Fruit fly (Drosophila melanogaster) whole organism, pupa: ENCODE data around the gene CG16779.

Experiments
- CG10348 ChIP-seq: fragments of 200-800 bp; sonication (Bioruptor generic); IDR thresholded peaks from 2 replicates; pipeline ENCODE4 v1.3.6; 2022; ENCODE audit warnings: missing biosample characterization, missing genetic modification characterization
- CG12605 ChIP-seq: fragments of 200-800 bp; sonication (Bioruptor generic); IDR thresholded peaks from 2 replicates; pipeline ENCODE4 v1.3.6; 2022; ENCODE audit warnings: missing biosample characterization, missing genetic modification characterization
- CG13204 ChIP-seq: fragments of 200-800 bp; sonication (Bioruptor generic); optimal IDR thresholded peaks from 2 replicates; lab custom pipeline; 2018; ENCODE audit warnings: missing biosample characterization, mild to moderate bottlenecking, missing genetic modification characterization, moderate library complexity
- CG14655 ChIP-seq: fragments of 200-800 bp; sonication (Bioruptor generic); optimal IDR thresholded peaks from 3 replicates; lab custom pipeline; 2017; ENCODE audit warnings: mild to moderate bottlenecking, missing biosample characterization, missing genetic modification reagents, missing genetic modification characterization
- CG15710 ChIP-seq: fragments of 200-800 bp; sonication (Bioruptor generic); optimal IDR thresholded peaks from 2 replicates; lab custom pipeline; 2018; ENCODE audit warnings: missing biosample characterization, mild to moderate bottlenecking, missing genetic modification characterization, moderate library complexity
- CG17806 ChIP-seq: fragments of 200-800 bp; sonication (Bioruptor generic); optimal IDR thresholded peaks from 2 replicates; lab custom pipeline; 2018; ENCODE audit warnings: missing biosample characterization, mild to moderate bottlenecking, missing genetic modification characterization, moderate library complexity
- CG32121 ChIP-seq: fragments of 200-800 bp; sonication (Bioruptor generic); IDR thresholded peaks from 2 replicates; pipeline ENCODE4 v1.3.6; 2022; ENCODE audit warnings: missing biosample characterization, missing genetic modification characterization
- CG34367 ChIP-seq: fragments of 200-800 bp; sonication (Bioruptor generic); optimal IDR thresholded peaks from 2 replicates; lab custom pipeline; 2018; ENCODE audit warnings: missing biosample characterization, mild to moderate bottlenecking, missing genetic modification characterization
- CG4496 ChIP-seq: fragments of 200-800 bp; sonication (Bioruptor generic); IDR thresholded peaks from 3 replicates; pipeline ENCODE4 v1.3.6; 2022; ENCODE audit warnings: missing biosample characterization, missing genetic modification characterization
- CG8159 ChIP-seq: fragments of 200-800 bp; sonication (Bioruptor generic); optimal IDR thresholded peaks from 3 replicates; lab custom pipeline; 2018; ENCODE audit warnings: missing biosample characterization, mild to moderate bottlenecking, missing genetic modification characterization, moderate library complexity
- CG8301 ChIP-seq: fragments of 200-800 bp; sonication (Bioruptor generic); optimal IDR thresholded peaks from 2 replicates; lab custom pipeline; 2018; ENCODE audit warnings: missing biosample characterization, mild to moderate bottlenecking, missing genetic modification characterization
- CG9948 ChIP-seq: fragments of 200-800 bp; sonication (Bioruptor generic); optimal IDR thresholded peaks from 2 replicates; lab custom pipeline; 2018; ENCODE audit warnings: missing biosample characterization, mild to moderate bottlenecking, missing genetic modification characterization, moderate library complexity
- D1 ChIP-seq: fragments of 200-800 bp; sonication (Bioruptor generic); optimal IDR thresholded peaks from 2 replicates; lab custom pipeline; 2018; ENCODE audit warnings: missing biosample characterization, mild to moderate bottlenecking, missing genetic modification characterization, moderate library complexity
- EcR ChIP-seq: fragments of 200-800 bp; sonication (Bioruptor generic); optimal IDR thresholded peaks from 3 replicates; lab custom pipeline; 2019; ENCODE audit warnings: missing biosample characterization, missing genetic modification characterization, mild to moderate bottlenecking, moderate library complexity, missing genetic modification reagents
- Ets98B ChIP-seq: fragments of 200-800 bp; sonication (Bioruptor generic); IDR thresholded peaks from 2 replicates; pipeline ENCODE4 v1.3.6; 2022; ENCODE audit warnings: missing biosample characterization, missing genetic modification characterization
- Pif1A ChIP-seq: fragments of 200-800 bp; sonication (Bioruptor generic); optimal IDR thresholded peaks from 3 replicates; lab custom pipeline; 2016; ENCODE audit warnings: missing biosample characterization, missing genetic modification characterization
- Pif1B ChIP-seq: fragments of 200-800 bp; sonication (Bioruptor generic); optimal IDR thresholded peaks from 3 replicates; lab custom pipeline; 2016; ENCODE audit warnings: missing biosample characterization, missing genetic modification characterization
- Snoo ChIP-seq: fragments of 200-800 bp; sonication (Bioruptor generic); optimal IDR thresholded peaks from 3 replicates; lab custom pipeline; 2017; ENCODE audit warnings: missing biosample characterization, mild to moderate bottlenecking, missing genetic modification characterization, inconsistent platforms
- fd96Ca ChIP-seq: fragments of 200-800 bp; sonication (Bioruptor generic); IDR thresholded peaks from 3 replicates; pipeline ENCODE4 v1.3.6; 2022; ENCODE audit warnings: missing biosample characterization, missing genetic modification characterization
- gl ChIP-seq: fragments of 200-800 bp; sonication (Bioruptor generic); optimal IDR thresholded peaks from 2 replicates; lab custom pipeline; 2018; ENCODE audit warnings: missing biosample characterization, mild to moderate bottlenecking, missing genetic modification characterization
- rn ChIP-seq: fragments of 200-800 bp; sonication (Bioruptor generic); IDR thresholded peaks from 2 replicates; pipeline ENCODE4 v1.3.6; 2022; ENCODE audit warnings: missing biosample characterization, missing genetic modification characterization

CG16779 gene

DNA sequence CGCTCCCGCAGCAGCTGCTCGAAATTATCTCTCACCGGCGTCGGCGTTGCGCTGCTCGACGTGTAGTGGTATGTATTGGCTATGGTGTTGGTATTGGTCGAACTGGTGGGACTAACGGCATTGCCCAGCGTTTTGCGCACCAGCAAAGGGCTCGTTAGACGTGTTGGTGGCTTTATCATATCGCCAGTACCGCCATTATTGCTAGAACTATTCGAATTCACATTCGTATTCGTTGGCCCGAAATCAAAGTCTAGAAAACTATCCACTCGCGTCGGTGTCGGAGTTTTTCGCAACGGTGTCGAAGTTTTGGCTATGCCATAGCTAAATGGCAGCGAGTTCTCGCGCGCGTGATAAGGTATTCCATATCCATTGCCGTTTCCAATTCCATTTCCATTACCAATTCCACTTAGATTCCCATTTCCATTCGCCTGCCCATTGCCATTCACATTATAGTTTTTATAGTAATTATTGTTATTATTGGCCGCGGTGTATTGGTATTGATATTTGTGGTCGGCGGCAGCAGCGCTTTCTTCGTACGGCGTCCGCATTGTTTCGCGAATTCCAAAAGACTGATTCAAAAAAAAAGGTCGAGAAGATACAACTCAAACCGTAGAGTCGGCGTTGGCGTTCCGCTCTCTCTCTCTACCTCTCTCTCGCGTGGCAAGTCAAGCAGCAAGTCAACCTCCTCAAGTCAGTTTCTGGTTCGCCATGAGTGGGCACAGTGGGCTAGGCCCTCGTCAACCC, 39.1 kb upstream of the CG16779 start, which contains the start of gene by:
Gene by (minus strand): TSS at position 575 of the 744 bp plus-strand sequence.
- no peak for TF ChIP-seq gl

DNA sequence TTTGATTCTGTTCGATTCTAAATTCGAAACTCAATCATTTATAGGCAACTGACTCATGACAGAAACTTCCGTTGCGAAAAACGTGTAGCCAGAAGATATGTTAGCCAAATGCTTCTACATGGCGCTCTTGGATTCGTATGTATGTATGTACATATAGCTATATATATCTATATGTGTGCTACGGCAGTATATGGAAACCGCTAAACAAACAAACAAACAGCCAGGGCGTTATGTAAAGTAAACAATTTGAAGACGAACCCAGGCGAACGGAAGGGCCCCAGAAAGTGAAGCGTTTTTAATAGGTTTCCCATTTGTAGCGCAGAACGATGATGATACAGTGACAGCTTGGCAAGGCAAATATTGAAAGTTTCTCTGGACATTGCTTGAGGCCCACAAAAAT, 36.4 kb upstream of the CG16779 start:
- no peak for TF ChIP-seq CG4496 (GFP tag; lab: Robert Waterston, UW)
- TF ChIP-seq CG8301 (tag; lab: Kevin White, UChicago), result no peak
- TF ChIP-seq CG15710, result no peak
- TF ChIP-seq CG34367 (tag; lab: Kevin White, UChicago), result no peak
- TF ChIP-seq Pif1B (GFP tag; lab: Kevin White, UChicago), result no peak
- TF ChIP-seq Ets98B (GFP tag; lab: Robert Waterston, UW), result no peak
- no peak for TF ChIP-seq EcR
- no peak for TF ChIP-seq CG12605 (GFP tag; lab: Robert Waterston, UW)
- TF ChIP-seq CG14655, result no peak
- no peak for TF ChIP-seq CG10348 (GFP tag; lab: Robert Waterston, UW)
- TF ChIP-seq gl, result no peak
- no peak for TF ChIP-seq rn (GFP tag; lab: Robert Waterston, UW)
- TF ChIP-seq fd96Ca (GFP tag; lab: Robert Waterston, UW), result no peak
- TF ChIP-seq CG32121, result no peak
- no peak for TF ChIP-seq CG8159 (tag; lab: Kevin White, UChicago)
- TF ChIP-seq CG17806, result no peak
- TF ChIP-seq Snoo, result no peak
- TF ChIP-seq D1 (tag; lab: Kevin White, UChicago), result no peak
- TF ChIP-seq CG9948, result no peak

DNA sequence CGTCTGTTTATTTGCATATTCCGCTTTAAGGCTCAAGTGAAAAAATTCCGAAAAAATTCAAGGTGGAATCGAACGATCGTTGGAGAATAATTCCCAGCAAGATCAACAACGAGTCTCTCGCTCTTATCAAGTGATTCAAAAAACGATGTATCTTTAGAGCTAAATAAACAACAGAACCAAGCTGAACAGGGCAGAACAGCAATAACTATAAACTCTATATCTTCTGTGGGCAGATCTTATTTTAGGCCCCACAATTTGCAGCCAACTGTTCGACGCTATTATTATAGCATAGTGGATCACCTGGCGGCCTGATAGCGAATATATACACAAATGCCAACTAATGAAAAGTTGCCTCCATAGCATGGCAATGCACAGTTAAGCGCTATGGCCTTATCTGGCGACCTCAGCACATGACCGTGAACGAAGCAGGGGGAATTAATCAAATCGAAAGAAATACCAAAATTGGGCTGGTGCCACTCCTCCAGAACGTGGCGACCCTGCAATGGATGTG, 36.0 kb upstream of the CG16779 start:
- TF ChIP-seq CG10348 (GFP tag; lab: Robert Waterston, UW) (no peak), Snoo (no peak), D1 (tag; lab: Kevin White, UChicago) (no peak), CG32121 (no peak), CG8159 (tag; lab: Kevin White, UChicago) (no peak), Ets98B (GFP tag; lab: Robert Waterston, UW) (no peak), CG8301 (tag; lab: Kevin White, UChicago) (no peak), CG17806 (no peak), fd96Ca (GFP tag; lab: Robert Waterston, UW) (no peak), Pif1B (GFP tag; lab: Kevin White, UChicago) (no peak), CG12605 (GFP tag; lab: Robert Waterston, UW) (no peak), CG14655 (no peak)

DNA sequence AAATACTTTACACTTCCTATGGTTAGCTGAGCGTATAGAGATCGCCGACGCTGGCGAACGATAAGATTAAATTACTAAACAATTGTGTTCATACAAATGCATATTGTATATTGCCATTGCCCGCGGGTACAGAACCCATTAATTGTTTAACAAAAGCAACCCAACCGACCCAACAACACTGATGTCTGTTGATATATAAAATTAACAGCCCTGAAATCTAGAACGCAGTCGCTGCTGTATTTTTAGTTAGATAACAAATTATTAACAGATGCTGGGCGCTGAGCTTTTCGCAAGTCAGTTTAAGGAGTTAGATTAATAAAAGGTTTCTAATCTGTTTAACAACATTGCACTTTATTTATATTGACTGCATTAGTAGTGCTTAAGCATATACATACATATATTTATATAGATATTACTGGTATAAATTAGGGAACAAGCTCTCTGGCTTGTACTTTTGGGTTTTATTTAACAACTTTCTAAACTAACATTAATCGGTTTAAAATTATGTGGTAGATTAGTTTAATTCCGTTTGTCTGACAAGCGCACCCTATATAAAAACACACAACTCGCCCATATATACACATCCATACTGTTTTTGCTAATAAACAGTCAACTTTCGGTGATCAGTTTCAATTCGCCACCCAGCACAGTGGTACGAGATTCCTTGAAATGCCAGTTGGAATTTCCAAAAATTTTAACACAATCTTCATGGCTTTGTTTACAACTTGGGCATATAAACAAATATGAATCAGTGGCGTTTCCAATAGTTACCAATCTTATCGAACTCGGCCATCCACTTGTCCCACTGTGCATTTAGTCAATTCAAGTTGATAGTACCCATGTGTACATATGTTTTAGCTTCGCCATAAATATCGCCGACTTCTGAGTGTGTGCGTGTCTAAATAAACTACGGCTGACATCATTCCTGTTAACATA, 34.7 kb upstream of the CG16779 start:
- no peak for TF ChIP-seq Pif1B (GFP tag; lab: Kevin White, UChicago)
- TF ChIP-seq CG10348 (GFP tag; lab: Robert Waterston, UW), result peak; percentile 71
- peak; percentile 88 for TF ChIP-seq CG12605 (GFP tag; lab: Robert Waterston, UW)
- TF ChIP-seq D1 (tag; lab: Kevin White, UChicago), result no peak
- TF ChIP-seq Pif1A (GFP tag; lab: Kevin White, UChicago), result peak; percentile 91
- peak; percentile 97 for TF ChIP-seq fd96Ca (GFP tag; lab: Robert Waterston, UW)
- no peak for TF ChIP-seq EcR
- TF ChIP-seq Snoo, result peak; percentile 79
- no peak for TF ChIP-seq CG14655
- TF ChIP-seq CG9948, result peak; percentile 76
- peak; percentile 97 for TF ChIP-seq CG4496 (GFP tag; lab: Robert Waterston, UW)
- TF ChIP-seq gl, result peak; percentile 62
- peak; percentile 80 for TF ChIP-seq rn (GFP tag; lab: Robert Waterston, UW)
- peak; percentile 84 for TF ChIP-seq CG8301 (tag; lab: Kevin White, UChicago)
- peak; percentile 82 for TF ChIP-seq CG17806
- no peak for TF ChIP-seq CG34367 (tag; lab: Kevin White, UChicago)
- no peak for TF ChIP-seq CG15710
- TF ChIP-seq Ets98B (GFP tag; lab: Robert Waterston, UW), result peak; percentile 96
- TF ChIP-seq CG13204 (GFP tag; lab: Kevin White, UChicago), result no peak
- TF ChIP-seq CG8159 (tag; lab: Kevin White, UChicago), result no peak
- TF ChIP-seq CG32121, result peak; percentile 94

DNA sequence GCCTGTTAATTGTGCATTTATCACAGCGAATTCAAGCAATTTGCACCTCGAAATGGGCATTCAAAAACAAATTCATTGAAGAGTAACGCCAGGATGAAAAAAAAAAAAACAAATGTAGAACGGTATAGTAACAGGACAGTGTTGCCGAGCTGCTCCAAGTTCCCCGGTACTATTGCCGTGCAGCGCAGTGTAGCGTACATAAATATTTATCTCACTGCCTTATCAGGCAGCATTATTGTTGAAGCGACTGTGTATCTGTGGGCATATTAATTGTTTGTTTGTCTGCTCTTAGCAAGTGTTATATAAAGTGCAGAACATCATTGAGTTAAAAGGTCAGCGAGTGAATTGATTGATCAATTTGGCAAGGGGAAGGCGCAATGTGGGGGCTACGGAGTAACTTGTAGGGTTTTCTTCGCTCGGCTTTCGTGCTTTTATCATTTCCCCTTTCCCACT, 22.9 kb upstream of the CG16779 start:
- TF ChIP-seq CG8159 (tag; lab: Kevin White, UChicago) (no peak), CG12605 (GFP tag; lab: Robert Waterston, UW) (no peak), CG4496 (GFP tag; lab: Robert Waterston, UW) (no peak), Pif1A (GFP tag; lab: Kevin White, UChicago) (no peak), gl (no peak), rn (GFP tag; lab: Robert Waterston, UW) (no peak)
